Fruit fly (Drosophila melanogaster) whole organism: ENCODE measurements around the gene CG31454.

Experiments used
- Dll ChIP-seq: fragments of >200 bp; optimal IDR thresholded peaks from 2 replicates; lab custom pipeline; 2017
- EcR ChIP-seq, 2 experiments: fragments of >200 bp; optimal IDR thresholded peaks; 2 replicates each; lab custom pipeline; 2017; ENCODE audit warnings: missing biosample characterization in 2 of 2, missing genetic modification characterization in 2 of 2, missing genetic modification reagents in 2 of 2
- psq ChIP-seq: fragments of >200 bp; optimal IDR thresholded peaks from 2 replicates; lab custom pipeline; 2017

dm6 chr3R:8482881-8483280 is 38.6 kb upstream of the CG31454 start:
- TF ChIP-seq psq (lab: Kevin White, UChicago) (no peak), EcR (GFP tag; optimal IDR thresholded peaks at IDR 0.05; lab: Kevin White, UChicago) (no peak), Dll (lab: Kevin White, UChicago) (no peak)
